Worm (Caenorhabditis elegans) whole organism, young adult: ENCODE measurements around the gene asd-1.

Source experiments
- C06A6.2 ChIP-seq: fragments of 200-800 bp; sonication (Bioruptor generic); conservative IDR thresholded peaks from 2 replicates; pipeline ENCODE4 v1.3.6; 2022; ENCODE audit warnings: missing genetic modification characterization, missing compliant biosample characterization
- ama-1 ChIP-seq, 3 experiments: fragments of 150-350 bp in 1 of 3; sonication (generic microtip) in 2 of 3; optimal IDR thresholded peaks; 2 replicates each; lab custom pipeline; 2014 to 2018; ENCODE audit warnings: missing biosample characterization in 2 of 3, missing genetic modification characterization in 2 of 3, missing genetic modification reagents in 2 of 3
- atf-7 ChIP-seq: sonication (generic microtip); optimal IDR thresholded peaks from 2 replicates; lab custom pipeline; 2017; ENCODE audit warnings: mild to moderate bottlenecking, missing genetic modification characterization, missing compliant biosample characterization
- ceh-79 ChIP-seq: sonication (generic microtip); optimal IDR thresholded peaks from 2 replicates; lab custom pipeline; 2017; ENCODE audit warnings: mild to moderate bottlenecking, missing genetic modification characterization, missing compliant biosample characterization
- dpl-1 ChIP-seq: fragments of 150-350 bp; optimal IDR thresholded peaks from 2 replicates; lab custom pipeline; 2014; ENCODE audit warnings: missing biosample characterization, missing genetic modification reagents, missing genetic modification characterization
- fkh-3 ChIP-seq: sonication (generic microtip); optimal IDR thresholded peaks from 2 replicates; lab custom pipeline; 2016; ENCODE audit warnings: mild to moderate bottlenecking, missing genetic modification characterization, missing compliant biosample characterization
- hsf-1 ChIP-seq: fragments of 200-800 bp; sonication (Bioruptor generic); IDR thresholded peaks from 2 replicates; pipeline ENCODE4 v1.3.6; 2022; ENCODE audit warnings: missing genetic modification reagents, missing genetic modification characterization, missing compliant biosample characterization
- lin-40 ChIP-seq: sonication (generic microtip); optimal IDR thresholded peaks from 2 replicates; lab custom pipeline; 2016; ENCODE audit warnings: missing genetic modification characterization, mild to moderate bottlenecking, missing compliant biosample characterization, missing genotype, missing genetic modification reagents
- mcd-1 ChIP-seq: fragments of 200-800 bp; sonication (Bioruptor generic); IDR thresholded peaks from 2 replicates; pipeline ENCODE4 v1.3.6; 2022; ENCODE audit warnings: missing genetic modification reagents, missing genetic modification characterization, missing compliant biosample characterization
- nhr-179 ChIP-seq: sonication (generic microtip); optimal IDR thresholded peaks from 2 replicates; lab custom pipeline; 2016; ENCODE audit warnings: mild to moderate bottlenecking, missing genetic modification characterization, missing compliant biosample characterization
- nhr-27 ChIP-seq: fragments of 200-800 bp; sonication (Bioruptor generic); optimal IDR thresholded peaks from 2 replicates; lab custom pipeline; 2018; ENCODE audit warnings: mild to moderate bottlenecking, missing genetic modification characterization, moderate library complexity, missing compliant biosample characterization
- sea-2 ChIP-seq: fragments of 200-800 bp; sonication (Bioruptor generic); IDR thresholded peaks from 2 replicates; pipeline ENCODE4 v1.3.6; 2022; ENCODE audit warnings: missing genetic modification characterization, missing compliant biosample characterization
- ztf-3 ChIP-seq: fragments of 200-800 bp; sonication (Bioruptor generic); optimal IDR thresholded peaks from 2 replicates; lab custom pipeline; 2018; ENCODE audit warnings: mild to moderate bottlenecking, missing genetic modification characterization, missing compliant biosample characterization

ce11 chrIII:4231372-4231771, 34.3 kb downstream of the asd-1 start:
- TF ChIP-seq ztf-3 (GFP tag; lab: Kevin White, UChicago) (no peak), nhr-27 (tag; lab: Kevin White, UChicago) (no peak), ama-1 (optimal IDR thresholded peaks at IDR 0.05; lab: Kevin White, UChicago) (no peak), ama-1 (GFP tag; optimal IDR thresholded peaks at IDR 0.05; lab: Kevin White, UChicago) (no peak), fkh-3 (tag; lab: Kevin White, UChicago) (no peak), ceh-79 (tag; lab: Kevin White, UChicago) (no peak), atf-7 (tag; lab: Kevin White, UChicago) (no peak), sea-2 (GFP tag; lab: Robert Waterston, UW) (no peak), lin-40 (tag; lab: Kevin White, UChicago) (no peak), hsf-1 (GFP tag; lab: Robert Waterston, UW) (no peak), nhr-179 (tag; lab: Kevin White, UChicago) (no peak), mcd-1 (GFP tag; lab: Robert Waterston, UW) (no peak), dpl-1 (GFP tag; lab: Kevin White, UChicago) (no peak), C06A6.2 (GFP tag; lab: Robert Waterston, UW) (no peak)
